Fruit fly (Drosophila melanogaster) whole organism, embryonic: Measurements from ENCODE around the gene UBL3.

Source experiments
- Asciz ChIP-seq: fragments of 200-800 bp; sonication (Bioruptor generic); optimal IDR thresholded peaks from 2 replicates; lab custom pipeline; 2017; ENCODE audit warnings: missing biosample characterization, mild to moderate bottlenecking, missing genetic modification characterization, missing genetic modification reagents
- Atf6 ChIP-seq: fragments of 200-800 bp; sonication (Bioruptor generic); IDR thresholded peaks from 2 replicates; pipeline ENCODE4 v1.3.6; 2022; ENCODE audit warnings: missing biosample characterization, missing genetic modification characterization
- CG11456 ChIP-seq: fragments of 200-800 bp; sonication (Bioruptor generic); IDR thresholded peaks from 3 replicates; pipeline ENCODE4 v1.3.6; 2022; ENCODE audit warnings: missing biosample characterization, missing genetic modification characterization
- CG11504 ChIP-seq: fragments of 200-800 bp; sonication (Bioruptor generic); optimal IDR thresholded peaks from 3 replicates; lab custom pipeline; 2019; ENCODE audit warnings: missing biosample characterization, mild to moderate bottlenecking, missing genetic modification characterization, moderate library complexity
- CG16779 ChIP-seq: fragments of 200-800 bp; sonication (Bioruptor generic); IDR thresholded peaks from 2 replicates; pipeline ENCODE4 v1.3.6; 2022; ENCODE audit warnings: missing biosample characterization, missing genetic modification characterization
- CG1792 ChIP-seq: fragments of 200-800 bp; sonication (Bioruptor generic); optimal IDR thresholded peaks from 2 replicates; lab custom pipeline; 2016; ENCODE audit warnings: missing biosample characterization, missing genetic modification characterization
- CG3065 ChIP-seq: fragments of 200-800 bp; sonication (Bioruptor generic); optimal IDR thresholded peaks from 2 replicates; lab custom pipeline; 2016; ENCODE audit warnings: missing biosample characterization, missing genetic modification characterization
- CG3726 ChIP-seq: fragments of 200-800 bp; sonication (Bioruptor generic); IDR thresholded peaks from 3 replicates; pipeline ENCODE4, ENCODE4 v1.3.6; 2022; ENCODE audit warnings: missing biosample characterization, missing genetic modification characterization
- CG4617 ChIP-seq: fragments of 200-800 bp; sonication (Bioruptor generic); optimal IDR thresholded peaks from 3 replicates; lab custom pipeline; 2016; ENCODE audit warnings: missing biosample characterization, missing genetic modification characterization, borderline replicate concordance
- CG7357 ChIP-seq: fragments of 200-800 bp; sonication (Bioruptor generic); IDR thresholded peaks from 3 replicates; pipeline ENCODE4 v1.3.6; 2022; ENCODE audit warnings: missing biosample characterization, missing genetic modification characterization
- CG7987 ChIP-seq: fragments of 200-800 bp; sonication (Bioruptor generic); optimal IDR thresholded peaks from 2 replicates; lab custom pipeline; 2018; ENCODE audit warnings: missing biosample characterization, mild to moderate bottlenecking, missing genetic modification characterization, moderate library complexity
- CoRest ChIP-seq: fragments of 200-800 bp; sonication (Bioruptor generic); optimal IDR thresholded peaks from 3 replicates; lab custom pipeline; 2018; ENCODE audit warnings: missing biosample characterization, mild to moderate bottlenecking, missing genetic modification characterization, moderate library complexity
- Ets65A ChIP-seq: fragments of 200-800 bp; sonication (Bioruptor generic); peaks from one replicate; lab custom pipeline; 2016; ENCODE audit warnings: missing biosample characterization, missing genetic modification characterization
- Lim3 ChIP-seq: fragments of 200-800 bp; sonication (Bioruptor generic); IDR thresholded peaks from 2 replicates; pipeline ENCODE4 v1.3.6; 2022; ENCODE audit warnings: missing biosample characterization, missing genetic modification characterization
- Nf-YA ChIP-seq: fragments of 200-800 bp; sonication (Bioruptor generic); IDR thresholded peaks from 2 replicates; pipeline ENCODE4 v1.3.6; 2022; ENCODE audit warnings: missing biosample characterization, missing genetic modification characterization
- PHDP ChIP-seq: fragments of 200-800 bp; sonication (Bioruptor generic); optimal IDR thresholded peaks from 3 replicates; lab custom pipeline; 2018; ENCODE audit warnings: missing biosample characterization, mild to moderate bottlenecking, missing genetic modification characterization, moderate library complexity
- Rx ChIP-seq: fragments of 200-800 bp; sonication (Bioruptor generic); IDR thresholded peaks from 2 replicates; pipeline ENCODE4 v1.3.6; 2022; ENCODE audit warnings: missing biosample characterization, missing genetic modification characterization
- Spps ChIP-seq: fragments of 200-800 bp; sonication (Bioruptor generic); optimal IDR thresholded peaks from 2 replicates; lab custom pipeline; 2018; ENCODE audit warnings: missing biosample characterization, mild to moderate bottlenecking, missing genetic modification characterization
- TFAM ChIP-seq: fragments of 200-800 bp; sonication (Bioruptor generic); optimal IDR thresholded peaks from 2 replicates; lab custom pipeline; 2017; ENCODE audit warnings: missing biosample characterization, missing genetic modification characterization, inconsistent platforms
- Trl ChIP-seq, 3 experiments: fragments of >200 bp in 2 of 3; fragments of 200-800 bp in 1 of 3; sonication (Bioruptor generic) in 1 of 3; optimal IDR thresholded peaks; 2 replicates in 1 of 3; 3 replicates in 2 of 3; lab custom pipeline; 2016 to 2017; ENCODE audit warnings: missing biosample characterization in 1 of 3, missing genetic modification characterization in 1 of 3
- Usf ChIP-seq: fragments of 200-800 bp; sonication (Bioruptor generic); optimal IDR thresholded peaks from 2 replicates; lab custom pipeline; 2017; ENCODE audit warnings: missing genotype, missing biosample characterization, missing genetic modification characterization
- al ChIP-seq: fragments of 200-800 bp; sonication (Bioruptor generic); IDR thresholded peaks from 2 replicates; pipeline ENCODE4 v1.3.6; 2022; ENCODE audit warnings: missing biosample characterization, missing genetic modification characterization
- az2 ChIP-seq: fragments of 200-800 bp; sonication (Bioruptor generic); optimal IDR thresholded peaks from 3 replicates; lab custom pipeline; 2016; ENCODE audit warnings: missing biosample characterization, missing genetic modification characterization
- dan ChIP-seq: fragments of 200-800 bp; sonication (Bioruptor generic); IDR thresholded peaks from 2 replicates; pipeline ENCODE4 v1.3.6; 2022; ENCODE audit warnings: missing biosample characterization, missing genetic modification characterization
- danr ChIP-seq: fragments of 200-800 bp; sonication (Bioruptor generic); IDR thresholded peaks from 2 replicates; pipeline ENCODE4 v1.3.6; 2022; ENCODE audit warnings: missing biosample characterization, missing genetic modification characterization
- dati ChIP-seq: fragments of 200-800 bp; sonication (Bioruptor generic); IDR thresholded peaks from 2 replicates; pipeline ENCODE4 v1.3.6; 2022; ENCODE audit warnings: missing biosample characterization, missing genetic modification characterization
- esg ChIP-seq: fragments of 200-800 bp; sonication (Bioruptor generic); conservative IDR thresholded peaks from 2 replicates; pipeline ENCODE4 v1.3.6; 2022; ENCODE audit warnings: missing biosample characterization, missing genetic modification characterization
- fd96Cb ChIP-seq: fragments of 200-800 bp; sonication (Bioruptor generic); optimal IDR thresholded peaks from 2 replicates; lab custom pipeline; 2018; ENCODE audit warnings: missing biosample characterization, mild to moderate bottlenecking, missing genetic modification characterization, moderate library complexity
- hth ChIP-seq: fragments of >200 bp; optimal IDR thresholded peaks from 2 replicates; lab custom pipeline; 2017; ENCODE audit warnings: inconsistent platforms
- nau ChIP-seq: fragments of 200-800 bp; sonication (Bioruptor generic); optimal IDR thresholded peaks from 3 replicates; lab custom pipeline; 2017; ENCODE audit warnings: missing biosample characterization, mild to moderate bottlenecking, missing genetic modification characterization, missing genetic modification reagents
- pfk ChIP-seq: fragments of 200-800 bp; sonication (Bioruptor generic); optimal IDR thresholded peaks from 2 replicates; lab custom pipeline; 2018; ENCODE audit warnings: missing biosample characterization, mild to moderate bottlenecking, missing genetic modification characterization, moderate library complexity
- run ChIP-seq: fragments of 200-800 bp; sonication (Bioruptor generic); optimal IDR thresholded peaks from 3 replicates; lab custom pipeline; 2018; ENCODE audit warnings: missing biosample characterization, mild to moderate bottlenecking, missing genetic modification characterization
- sens-2 ChIP-seq: fragments of 200-800 bp; sonication (Bioruptor generic); IDR thresholded peaks from 2 replicates; pipeline ENCODE4 v1.3.6; 2022; ENCODE audit warnings: missing biosample characterization, missing genetic modification characterization
- sisA ChIP-seq: fragments of 200-800 bp; sonication (Bioruptor generic); IDR thresholded peaks from 2 replicates; pipeline ENCODE4 v1.3.6; 2022; ENCODE audit warnings: missing biosample characterization, missing genetic modification characterization
- sob ChIP-seq: fragments of 200-800 bp; sonication (Bioruptor generic); IDR thresholded peaks from 2 replicates; pipeline ENCODE4 v1.3.6; 2022; ENCODE audit warnings: missing biosample characterization, missing genetic modification characterization
- tap ChIP-seq: fragments of 200-800 bp; optimal IDR thresholded peaks from 3 replicates; lab custom pipeline; 2019; ENCODE audit warnings: missing biosample characterization, mild to moderate bottlenecking, missing genetic modification characterization, moderate library complexity
- tin ChIP-seq: fragments of 200-800 bp; sonication (Bioruptor generic); optimal IDR thresholded peaks from 3 replicates; lab custom pipeline; 2016; ENCODE audit warnings: missing biosample characterization, missing genetic modification characterization
- tx ChIP-seq: fragments of 200-800 bp; sonication (Bioruptor generic); optimal IDR thresholded peaks from 2 replicates; lab custom pipeline; 2016; ENCODE audit warnings: missing biosample characterization, missing genetic modification characterization
- unc-4 ChIP-seq: fragments of 200-800 bp; sonication (Bioruptor generic); IDR thresholded peaks from 2 replicates; pipeline ENCODE4 v1.3.6; 2022; ENCODE audit warnings: missing biosample characterization, missing genetic modification characterization; ENCODE audit not compliant: partially characterized antibody
- vnd ChIP-seq: fragments of 200-800 bp; sonication (Bioruptor generic); IDR thresholded peaks from 3 replicates; pipeline ENCODE4 v1.3.6; 2022; ENCODE audit warnings: missing biosample characterization, missing genetic modification characterization; ENCODE audit not compliant: partially characterized antibody
- yki ChIP-seq: fragments of >200 bp; optimal IDR thresholded peaks from 3 replicates; lab custom pipeline; 2018

UBL3 gene

dm6 chrX:15887247-15887616, 34.3 kb upstream of the UBL3 start, which contains the start of gene tay (continued):
- TF ChIP-seq unc-4 (peak; percentile 49), tin (no peak), CG3065 (GFP tag; lab: Kevin White, UChicago) (no peak), Ets65A (GFP tag; lab: Kevin White, UChicago) (no peak), Asciz (GFP tag; lab: Kevin White, UChicago) (no peak), CoRest (tag; lab: Kevin White, UChicago) (no peak), sens-2 (GFP tag; lab: Robert Waterston, UW) (no peak), PHDP (tag; lab: Kevin White, UChicago) (no peak), Rx (GFP tag; lab: Robert Waterston, UW) (no peak), Spps (no peak), yki (lab: Kevin White, UChicago) (no peak), dati (GFP tag; lab: Robert Waterston, UW) (no peak), CG11504 (tag; lab: Kevin White, UChicago) (no peak), tx (GFP tag; lab: Kevin White, UChicago) (no peak), TFAM (GFP tag; lab: Kevin White, UChicago) (no peak), CG11456 (no peak), vnd (GFP tag; lab: Robert Waterston, UW) (peak; percentile 63), sob (0 out of 2 replicates have a peak, but pooled peaks have one; percentile 32), CG4617 (GFP tag; lab: Kevin White, UChicago) (peak; percentile 43), tap (tag; lab: Kevin White, UChicago) (no peak), danr (GFP tag; lab: Robert Waterston, UW) (no peak), Trl (optimal IDR thresholded peaks at IDR 0.05; lab: Kevin White, UChicago) (no peak), Trl (GFP tag; optimal IDR thresholded peaks at IDR 0.05; lab: Kevin White, UChicago) (no peak), sisA (GFP tag; lab: Robert Waterston, UW) (no peak), Atf6 (GFP tag; lab: Robert Waterston, UW) (no peak), al (0 out of 2 replicates have a peak, but pooled peaks have one; percentile 11), dan (GFP tag; lab: Robert Waterston, UW) (no peak), CG7987 (GFP tag; lab: Kevin White, UChicago) (no peak), run (tag; lab: Kevin White, UChicago) (no peak), Lim3 (GFP tag; lab: Robert Waterston, UW) (no peak), CG1792 (GFP tag; lab: Kevin White, UChicago) (no peak), esg (GFP tag; lab: Robert Waterston, UW) (no peak), Nf-YA (GFP tag; lab: Robert Waterston, UW) (no peak), CG3726 (no peak), hth (lab: Kevin White, UChicago) (no peak), az2 (no peak), CG16779 (GFP tag; lab: Robert Waterston, UW) (no peak), Usf (GFP tag; lab: Kevin White, UChicago) (no peak), nau (GFP tag; lab: Kevin White, UChicago) (no peak), fd96Cb (tag; lab: Kevin White, UChicago) (no peak), pfk (peak; percentile 94), CG7357 (peak; percentile 99)
